Worm (Caenorhabditis elegans) whole organism, young adult: ENCODE measurements around the gene ndub-8.

ENCODE experiments used
- B0019.2 ChIP-seq: fragments of 200-800 bp; sonication (Bioruptor generic); conservative IDR thresholded peaks from 2 replicates; pipeline ENCODE4 v1.3.6; 2022; ENCODE audit warnings: missing genetic modification reagents, missing genetic modification characterization, missing compliant biosample characterization
- B0336.3 ChIP-seq: fragments of 200-800 bp; sonication (Bioruptor generic); IDR thresholded peaks from 2 replicates; pipeline ENCODE4 v1.3.6; 2022; ENCODE audit warnings: missing genetic modification characterization, missing compliant biosample characterization
- C17E4.6 ChIP-seq: fragments of 200-800 bp; sonication (Bioruptor generic); IDR thresholded peaks from 2 replicates; pipeline ENCODE4 v1.3.6; 2022; ENCODE audit warnings: missing genetic modification reagents, missing genetic modification characterization, missing compliant biosample characterization
- F10E7.11 ChIP-seq: sonication (generic microtip); optimal IDR thresholded peaks from 2 replicates; lab custom pipeline; 2017; ENCODE audit warnings: mild to moderate bottlenecking, missing genetic modification characterization, moderate library complexity, missing compliant biosample characterization
- F57C9.4 ChIP-seq: sonication (generic microtip); optimal IDR thresholded peaks from 2 replicates; lab custom pipeline; 2017; ENCODE audit warnings: mild to moderate bottlenecking, missing genetic modification characterization, missing compliant biosample characterization
- K12H6.12 ChIP-seq: fragments of 200-800 bp; sonication (Bioruptor generic); optimal IDR thresholded peaks from 2 replicates; lab custom pipeline; 2018; ENCODE audit warnings: mild to moderate bottlenecking, missing genetic modification characterization, missing compliant biosample characterization
- T26A5.8 ChIP-seq: sonication (generic microtip); optimal IDR thresholded peaks from 2 replicates; lab custom pipeline; 2016; ENCODE audit warnings: missing genetic modification characterization, missing compliant biosample characterization
- Y67H2A.10 ChIP-seq: fragments of 200-800 bp; sonication (Bioruptor generic); conservative IDR thresholded peaks from 2 replicates; pipeline ENCODE4 v1.3.6; 2022; ENCODE audit warnings: missing genetic modification reagents, missing genetic modification characterization, missing compliant biosample characterization
- aptf-3 ChIP-seq: fragments of 200-800 bp; sonication (Bioruptor generic); IDR thresholded peaks from 2 replicates; pipeline ENCODE4 v1.3.6; 2022; ENCODE audit warnings: missing genetic modification characterization, missing compliant biosample characterization
- attf-5 ChIP-seq: fragments of 200-800 bp; sonication (Bioruptor generic); optimal IDR thresholded peaks from 2 replicates; lab custom pipeline; 2018; ENCODE audit warnings: mild to moderate bottlenecking, missing genetic modification characterization, missing compliant biosample characterization
- cebp-1 ChIP-seq, 2 experiments: fragments of 200-800 bp in 1 of 2; sonication (Bioruptor generic) in 1 of 2; sonication (generic microtip) in 1 of 2; IDR thresholded peaks in 1 of 2; optimal IDR thresholded peaks in 1 of 2; 2 replicates each; pipeline versions ENCODE4 v1.3.6 to Lab custom; 2017 to 2022; ENCODE audit warnings: missing compliant biosample characterization in 2 of 2, missing genetic modification characterization in 2 of 2, mild to moderate bottlenecking in 1 of 2, missing genetic modification reagents in 1 of 2, moderate library complexity in 1 of 2
- cebp-2 ChIP-seq: fragments of 200-800 bp; sonication (Bioruptor generic); IDR thresholded peaks from 2 replicates; pipeline ENCODE4 v1.3.6; 2022; ENCODE audit warnings: missing genetic modification characterization, missing compliant biosample characterization
- ceh-79 ChIP-seq: sonication (generic microtip); optimal IDR thresholded peaks from 2 replicates; lab custom pipeline; 2017; ENCODE audit warnings: mild to moderate bottlenecking, missing genetic modification characterization, missing compliant biosample characterization
- ceh-91 ChIP-seq: fragments of 200-800 bp; sonication (Bioruptor generic); IDR thresholded peaks from 2 replicates; pipeline ENCODE4 v1.3.6; 2022; ENCODE audit warnings: missing genetic modification reagents, missing genetic modification characterization, missing compliant biosample characterization
- chd-7 ChIP-seq: sonication (generic microtip); optimal IDR thresholded peaks from 2 replicates; lab custom pipeline; 2016; ENCODE audit warnings: mild to moderate bottlenecking, missing genetic modification characterization, moderate library complexity, missing compliant biosample characterization
- dox-1 ChIP-seq: fragments of 200-800 bp; sonication (Bioruptor generic); IDR thresholded peaks from 2 replicates; pipeline ENCODE4 v1.3.6; 2022; ENCODE audit warnings: missing genetic modification reagents, missing genetic modification characterization, missing compliant biosample characterization
- egl-44 ChIP-seq: fragments of 200-800 bp; sonication (Bioruptor generic); IDR thresholded peaks from 2 replicates; pipeline ENCODE4 v1.3.6; 2022; ENCODE audit warnings: missing genetic modification reagents, missing genetic modification characterization, missing compliant biosample characterization
- egrh-3 ChIP-seq: fragments of 200-800 bp; sonication (Bioruptor generic); IDR thresholded peaks from 2 replicates; pipeline ENCODE4 v1.3.6; 2022; ENCODE audit warnings: missing genetic modification reagents, missing genetic modification characterization, missing compliant biosample characterization
- ets-4 ChIP-seq: fragments of 200-800 bp; sonication (Bioruptor generic); optimal IDR thresholded peaks from 2 replicates; lab custom pipeline; 2018; ENCODE audit warnings: mild to moderate bottlenecking, missing genetic modification characterization, missing compliant biosample characterization
- fkh-3 ChIP-seq: sonication (generic microtip); optimal IDR thresholded peaks from 2 replicates; lab custom pipeline; 2016; ENCODE audit warnings: mild to moderate bottlenecking, missing genetic modification characterization, missing compliant biosample characterization
- gei-17 ChIP-seq: fragments of 200-800 bp; sonication (Bioruptor generic); optimal IDR thresholded peaks from 2 replicates; lab custom pipeline; 2018; ENCODE audit warnings: mild to moderate bottlenecking, missing genetic modification characterization, missing compliant biosample characterization
- hmg-1.2 ChIP-seq: fragments of 200-800 bp; sonication (Bioruptor generic); IDR thresholded peaks from 2 replicates; pipeline ENCODE4 v1.3.6; 2022; ENCODE audit warnings: missing genetic modification reagents, missing genetic modification characterization, missing compliant biosample characterization
- lag-1 ChIP-seq: fragments of 200-800 bp; sonication (Bioruptor generic); IDR thresholded peaks from 2 replicates; pipeline ENCODE4 v1.3.6; 2022; ENCODE audit warnings: missing genetic modification reagents, missing genetic modification characterization, missing compliant biosample characterization
- lin-26 ChIP-seq: fragments of 200-800 bp; sonication (Bioruptor generic); IDR thresholded peaks from 2 replicates; pipeline ENCODE4 v1.3.6; 2022; ENCODE audit warnings: missing genetic modification reagents, missing genetic modification characterization, missing compliant biosample characterization
- lin-40 ChIP-seq: sonication (generic microtip); optimal IDR thresholded peaks from 2 replicates; lab custom pipeline; 2016; ENCODE audit warnings: missing genetic modification characterization, mild to moderate bottlenecking, missing compliant biosample characterization, missing genotype, missing genetic modification reagents
- lsy-27 ChIP-seq: sonication (generic microtip); optimal IDR thresholded peaks from 2 replicates; lab custom pipeline; 2017; ENCODE audit warnings: missing genetic modification characterization, mild to moderate bottlenecking, missing compliant biosample characterization, antibody characterized with exemption, missing genotype, borderline replicate concordance; ENCODE audit not compliant: insufficient read depth
- mcd-1 ChIP-seq: fragments of 200-800 bp; sonication (Bioruptor generic); IDR thresholded peaks from 2 replicates; pipeline ENCODE4 v1.3.6; 2022; ENCODE audit warnings: missing genetic modification reagents, missing genetic modification characterization, missing compliant biosample characterization
- nfya-1 ChIP-seq: sonication (generic microtip); optimal IDR thresholded peaks from 2 replicates; lab custom pipeline; 2017; ENCODE audit warnings: antibody characterized with exemption, missing compliant biosample characterization, missing genetic modification characterization, borderline replicate concordance; ENCODE audit not compliant: insufficient read depth
- nfya-2 ChIP-seq: fragments of 200-800 bp; sonication (Bioruptor generic); IDR thresholded peaks from 2 replicates; pipeline ENCODE4 v1.3.6; 2022; ENCODE audit warnings: missing genetic modification reagents, missing genetic modification characterization, missing compliant biosample characterization
- nfyb-1 ChIP-seq: fragments of 200-800 bp; sonication (Bioruptor generic); IDR thresholded peaks from 2 replicates; pipeline ENCODE4 v1.3.6; 2022; ENCODE audit warnings: missing genetic modification reagents, missing genetic modification characterization, missing compliant biosample characterization
- nhr-120 ChIP-seq: fragments of 200-800 bp; sonication (Bioruptor generic); IDR thresholded peaks from 2 replicates; pipeline ENCODE4 v1.3.6; 2022; ENCODE audit warnings: missing genetic modification characterization, missing compliant biosample characterization
- nhr-80 ChIP-seq: sonication (generic microtip); optimal IDR thresholded peaks from 2 replicates; lab custom pipeline; 2016; ENCODE audit warnings: missing genetic modification characterization, missing compliant biosample characterization
- pbrm-1 ChIP-seq: fragments of 200-800 bp; sonication (Bioruptor generic); IDR thresholded peaks from 2 replicates; pipeline ENCODE4 v1.3.6; 2022; ENCODE audit warnings: missing genetic modification reagents, missing genetic modification characterization, missing compliant biosample characterization
- tbp1 ChIP-seq: fragments of 200-800 bp; sonication (Bioruptor generic); optimal IDR thresholded peaks from 2 replicates; lab custom pipeline; 2018; ENCODE audit warnings: mild to moderate bottlenecking, missing genetic modification characterization, missing compliant biosample characterization
- unc-62 ChIP-seq: fragments of 150-350 bp; optimal IDR thresholded peaks from 2 replicates; lab custom pipeline; 2014; ENCODE audit warnings: missing biosample characterization, missing genetic modification reagents, missing genetic modification characterization
- zfh-2 ChIP-seq: fragments of 200-800 bp; sonication (Bioruptor generic); conservative IDR thresholded peaks from 2 replicates; pipeline ENCODE4 v1.3.6; 2022; ENCODE audit warnings: missing genetic modification reagents, missing genetic modification characterization, missing compliant biosample characterization
- ztf-18 ChIP-seq: sonication (generic microtip); optimal IDR thresholded peaks from 2 replicates; lab custom pipeline; 2016; ENCODE audit warnings: missing genotype, mild to moderate bottlenecking, missing genetic modification characterization, missing compliant biosample characterization
- ztf-26 ChIP-seq: sonication (generic microtip); optimal IDR thresholded peaks from 2 replicates; lab custom pipeline; 2017; ENCODE audit warnings: missing genetic modification characterization, missing compliant biosample characterization

Gene ndub-8

DNA sequence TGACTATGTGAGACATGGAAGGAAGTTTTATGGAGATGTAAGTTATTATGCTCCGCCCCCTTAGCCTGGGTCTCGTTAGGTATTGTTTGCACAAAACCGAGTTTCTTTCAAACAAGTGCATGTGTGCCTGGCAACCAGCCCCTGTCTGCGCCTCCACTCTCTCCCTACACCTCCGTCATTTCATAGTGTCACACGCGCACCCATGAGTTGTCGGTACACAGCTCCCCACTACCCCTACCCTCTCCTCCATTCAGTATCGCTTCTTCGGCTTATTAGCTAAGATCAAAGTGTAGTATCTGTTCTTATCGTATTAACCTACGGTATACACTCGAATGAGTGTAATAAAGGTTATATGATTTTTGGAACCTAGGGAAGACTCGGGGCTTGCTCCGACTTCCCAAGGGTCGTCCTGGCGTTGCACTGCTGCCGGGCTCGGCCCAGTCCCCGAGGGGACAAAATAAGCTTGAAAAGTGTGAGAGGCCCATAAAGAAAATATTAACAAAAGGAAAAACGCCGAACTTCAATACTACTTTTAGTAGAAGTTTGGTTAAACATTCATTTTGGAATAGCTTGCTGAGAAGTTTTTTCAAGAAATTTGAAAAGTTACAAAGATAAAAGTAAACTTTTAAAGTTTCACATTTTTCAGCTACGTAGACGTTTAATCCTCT is 20.0 kb upstream of the ndub-8 start (continued):
- peak; percentile 59 for TF ChIP-seq zfh-2 (GFP tag; lab: Robert Waterston, UW)

DNA sequence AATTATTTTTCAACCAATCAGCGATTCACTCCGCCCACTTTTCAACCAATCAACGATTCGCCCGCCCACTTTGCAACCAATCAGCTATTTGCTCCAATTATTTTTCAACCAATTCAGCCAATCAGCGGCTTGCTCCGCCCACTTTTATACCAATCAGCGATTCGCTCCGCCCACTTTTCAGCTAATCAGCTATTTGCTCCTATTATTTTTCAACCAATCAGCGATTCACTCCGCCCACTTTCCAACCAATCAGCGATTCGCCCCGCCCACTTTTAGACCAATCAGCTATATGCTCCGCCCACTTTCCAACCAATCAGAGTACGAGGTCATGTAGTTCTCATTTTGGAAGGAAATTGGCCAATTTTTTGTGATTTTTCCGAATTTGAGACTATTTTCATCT is 17.3 kb upstream of the ndub-8 start:
- TF ChIP-seq cebp-2 (GFP tag; lab: Robert Waterston, UW) (no peak), nfya-2 (0 out of 2 replicates have a peak, but pooled peaks have one; percentile 28), nfyb-1 (GFP tag; lab: Robert Waterston, UW) (peak; percentile 97), cebp-1 (GFP tag; IDR thresholded peaks at IDR 0.05; lab: Robert Waterston, UW) (no peak), cebp-1 (tag; optimal IDR thresholded peaks at IDR 0.05; lab: Kevin White, UChicago) (no peak), egrh-3 (GFP tag; lab: Robert Waterston, UW) (no peak)

DNA sequence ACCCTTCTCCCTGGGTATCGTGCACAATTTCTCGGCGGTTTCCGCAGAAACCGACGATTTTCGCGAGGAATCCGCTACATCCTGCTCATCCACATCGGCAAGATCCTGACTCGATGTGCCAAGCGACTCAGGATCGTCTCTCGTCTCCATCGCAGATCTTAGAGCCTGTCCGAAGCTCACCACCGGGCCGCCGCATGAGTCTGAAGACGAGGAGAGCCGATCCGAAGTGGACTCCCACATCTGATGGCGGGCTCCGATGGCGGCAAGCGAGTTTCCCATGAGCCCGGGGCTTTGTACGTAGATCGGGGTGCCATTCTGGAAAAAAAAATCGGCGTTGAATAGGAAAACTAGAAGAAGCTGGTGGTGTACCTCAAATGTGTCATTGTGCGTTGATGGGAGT is 14.3 kb upstream of the ndub-8 start:
- TF ChIP-seq tbp1 (GFP tag; lab: Kevin White, UChicago) (no peak), unc-62 (GFP tag; lab: Kevin White, UChicago) (no peak), egrh-3 (GFP tag; lab: Robert Waterston, UW) (peak; percentile 38; the same call in 1 of the 2 replicates), F57C9.4 (no peak), C17E4.6 (GFP tag; lab: Robert Waterston, UW) (no peak), lin-26 (GFP tag; lab: Robert Waterston, UW) (0 out of 2 replicates have a peak, but pooled peaks have one; percentile 29), nfya-1 (tag; lab: Kevin White, UChicago) (no peak), ztf-18 (tag; lab: Kevin White, UChicago) (no peak), dox-1 (GFP tag; lab: Robert Waterston, UW) (peak; percentile 37; the same call in 1 of the 2 replicates), lin-40 (tag; lab: Kevin White, UChicago) (no peak), zfh-2 (GFP tag; lab: Robert Waterston, UW) (peak; percentile 89), T26A5.8 (no peak), lsy-27 (tag; lab: Kevin White, UChicago) (no peak)

- TF ChIP-seq Y67H2A.10 (no peak), nhr-80 (tag; lab: Kevin White, UChicago) (peak; percentile 23), hmg-1.2 (GFP tag; lab: Robert Waterston, UW) (peak; percentile 6; the same call in 1 of the 2 replicates), B0019.2 (GFP tag; lab: Robert Waterston, UW) (no peak), ceh-91 (GFP tag; lab: Robert Waterston, UW) (0 out of 2 replicates have a peak, but pooled peaks have one; percentile 14), cebp-1 (GFP tag; IDR thresholded peaks at IDR 0.05; lab: Robert Waterston, UW) (no peak), cebp-1 (tag; optimal IDR thresholded peaks at IDR 0.05; lab: Kevin White, UChicago) (peak; percentile 39), ceh-79 (tag; lab: Kevin White, UChicago) (no peak), cebp-2 (GFP tag; lab: Robert Waterston, UW) (no peak)
These were observed 12.8 kb upstream of the ndub-8 start for ce11 chrII:13859847-13860246.

- TF ChIP-seq lag-1 (GFP tag; lab: Robert Waterston, UW), result no peak
- TF ChIP-seq ztf-26 (tag; lab: Kevin White, UChicago), result no peak
- TF ChIP-seq ceh-79 (tag; lab: Kevin White, UChicago), result no peak
- no peak for TF ChIP-seq pbrm-1 (GFP tag; lab: Robert Waterston, UW)
- no peak for TF ChIP-seq mcd-1
- no peak for TF ChIP-seq chd-7 (tag; lab: Kevin White, UChicago)
- TF ChIP-seq F10E7.11 (tag; lab: Kevin White, UChicago), result no peak
- no peak for TF ChIP-seq B0336.3 (GFP tag; lab: Robert Waterston, UW)
- no peak for TF ChIP-seq egl-44 (GFP tag; lab: Robert Waterston, UW)
- TF ChIP-seq ets-4 (GFP tag; lab: Kevin White, UChicago), result no peak
- TF ChIP-seq fkh-3 (tag; lab: Kevin White, UChicago), result no peak
- TF ChIP-seq attf-5 (GFP tag; lab: Kevin White, UChicago), result no peak
- no peak for TF ChIP-seq gei-17 (GFP tag; lab: Kevin White, UChicago)
- TF ChIP-seq K12H6.12, result no peak
- no peak for TF ChIP-seq aptf-3
- peak; percentile 84 for TF ChIP-seq nhr-80 (tag; lab: Kevin White, UChicago)
- TF ChIP-seq cebp-1 (GFP tag; IDR thresholded peaks at IDR 0.05; lab: Robert Waterston, UW), result no peak
- TF ChIP-seq cebp-1 (tag; optimal IDR thresholded peaks at IDR 0.05; lab: Kevin White, UChicago), result peak; percentile 9
- no peak for TF ChIP-seq nhr-120 (GFP tag; lab: Robert Waterston, UW)
- TF ChIP-seq, all 124 proteins: peak for 2
These were observed 11.8 kb upstream of the ndub-8 start for ce11 chrII:13860900-13861299.
